Fruit fly (Drosophila melanogaster) whole organism, embryonic: ENCODE results near the gene NaPi-III.

ENCODE experiments used
- Awh ChIP-seq: fragments of 200-800 bp; sonication (Bioruptor generic); IDR thresholded peaks from 2 replicates; pipeline ENCODE4, ENCODE4 v1.3.6; 2022; ENCODE audit warnings: missing biosample characterization, missing genetic modification characterization
- Blimp-1 ChIP-seq: fragments of 200-800 bp; sonication (Bioruptor generic); optimal IDR thresholded peaks from 3 replicates; lab custom pipeline; 2018; ENCODE audit warnings: missing biosample characterization, missing genetic modification characterization, mild to moderate bottlenecking, moderate library complexity, missing genetic modification reagents
- Bteb2 ChIP-seq: fragments of 200-800 bp; sonication (Bioruptor generic); optimal IDR thresholded peaks from 2 replicates; lab custom pipeline; 2016; ENCODE audit warnings: missing biosample characterization, missing genetic modification characterization
- CG12236 ChIP-seq: fragments of 200-800 bp; sonication (Bioruptor generic); optimal IDR thresholded peaks from 2 replicates; lab custom pipeline; 2016; ENCODE audit warnings: missing biosample characterization, missing genetic modification characterization
- CG12659 ChIP-seq: fragments of 200-800 bp; sonication (Bioruptor generic); optimal IDR thresholded peaks from 3 replicates; lab custom pipeline; 2017; ENCODE audit warnings: mild to moderate bottlenecking, missing biosample characterization, missing genetic modification reagents, missing genetic modification characterization
- CG13424 ChIP-seq: fragments of 200-800 bp; sonication (Bioruptor generic); optimal IDR thresholded peaks from 2 replicates; lab custom pipeline; 2019; ENCODE audit warnings: missing biosample characterization, mild to moderate bottlenecking, missing genetic modification characterization, moderate library complexity
- CG13894 ChIP-seq: fragments of 200-800 bp; sonication (Bioruptor generic); optimal IDR thresholded peaks from 3 replicates; lab custom pipeline; 2018; ENCODE audit warnings: missing biosample characterization, mild to moderate bottlenecking, missing genetic modification characterization, moderate library complexity
- CG17385 ChIP-seq: fragments of 200-800 bp; sonication (Bioruptor generic); optimal IDR thresholded peaks from 3 replicates; lab custom pipeline; 2018; ENCODE audit warnings: missing biosample characterization, mild to moderate bottlenecking, missing genetic modification characterization
- CG17612 ChIP-seq: fragments of 200-800 bp; sonication (Bioruptor generic); IDR thresholded peaks from 2 replicates; pipeline ENCODE4 v1.3.6; 2022; ENCODE audit warnings: missing biosample characterization, missing genetic modification characterization
- CG4820 ChIP-seq: fragments of 200-800 bp; sonication (Bioruptor generic); optimal IDR thresholded peaks from 3 replicates; lab custom pipeline; 2016; ENCODE audit warnings: missing biosample characterization, missing genetic modification characterization
- CG8089 ChIP-seq: fragments of 200-800 bp; sonication (Bioruptor generic); optimal IDR thresholded peaks from 3 replicates; lab custom pipeline; 2016; ENCODE audit warnings: missing biosample characterization, missing genetic modification characterization
- CG8359 ChIP-seq: fragments of 200-800 bp; sonication (Bioruptor generic); optimal IDR thresholded peaks from 2 replicates; lab custom pipeline; 2017; ENCODE audit warnings: missing biosample characterization, mild to moderate bottlenecking, missing genetic modification characterization, borderline replicate concordance
- Drgx ChIP-seq: fragments of 200-800 bp; sonication (Bioruptor generic); IDR thresholded peaks from 2 replicates; pipeline ENCODE4 v1.3.6; 2022; ENCODE audit warnings: missing biosample characterization, missing genetic modification characterization
- Gug ChIP-seq: fragments of 200-800 bp; sonication (Bioruptor generic); IDR thresholded peaks from 4 replicates; pipeline ENCODE4 v1.3.6; 2022; ENCODE audit warnings: missing biosample characterization, missing genetic modification characterization
- H2.0 ChIP-seq: fragments of 200-800 bp; sonication (Bioruptor generic); IDR thresholded peaks from 2 replicates; pipeline ENCODE4 v1.3.6; 2022; ENCODE audit warnings: missing biosample characterization, missing genetic modification characterization
- Hey ChIP-seq: fragments of 200-800 bp; sonication (Bioruptor generic); optimal IDR thresholded peaks from 3 replicates; lab custom pipeline; 2018; ENCODE audit warnings: missing biosample characterization, mild to moderate bottlenecking, missing genetic modification characterization
- Hr78 ChIP-seq, 2 experiments: fragments of 200-800 bp in 1 of 2; fragments of >200 bp in 1 of 2; sonication (Bioruptor generic) in 1 of 2; optimal IDR thresholded peaks; 2 replicates each; lab custom pipeline; 2017 to 2019; ENCODE audit warnings: missing biosample characterization in 2 of 2, missing genetic modification characterization in 2 of 2, mild to moderate bottlenecking in 1 of 2, moderate library complexity in 1 of 2
- Kr ChIP-seq: fragments of 200-800 bp; sonication (Bioruptor generic); optimal IDR thresholded peaks from 2 replicates; lab custom pipeline; 2017; ENCODE audit warnings: missing biosample characterization, mild to moderate bottlenecking, missing genetic modification characterization
- MESR4 ChIP-seq: fragments of 200-800 bp; sonication (Bioruptor generic); optimal IDR thresholded peaks from 2 replicates; lab custom pipeline; 2018; ENCODE audit warnings: missing biosample characterization, mild to moderate bottlenecking, missing genetic modification characterization, moderate library complexity
- Optix ChIP-seq: fragments of 200-800 bp; sonication (Bioruptor generic); IDR thresholded peaks from 3 replicates; pipeline ENCODE4 v1.3.6; 2022; ENCODE audit warnings: missing biosample characterization, missing genetic modification characterization
- abd-A ChIP-seq: fragments of 200-800 bp; sonication (Bioruptor generic); optimal IDR thresholded peaks from 3 replicates; lab custom pipeline; 2019; ENCODE audit warnings: missing biosample characterization, mild to moderate bottlenecking, missing genetic modification characterization, moderate library complexity
- al ChIP-seq: fragments of 200-800 bp; sonication (Bioruptor generic); IDR thresholded peaks from 2 replicates; pipeline ENCODE4 v1.3.6; 2022; ENCODE audit warnings: missing biosample characterization, missing genetic modification characterization
- bbx ChIP-seq: fragments of 200-800 bp; sonication (Bioruptor generic); IDR thresholded peaks from 2 replicates; pipeline ENCODE4 v1.3.6; 2022; ENCODE audit warnings: missing biosample characterization, missing genetic modification characterization; ENCODE audit not compliant: partially characterized antibody
- bowl ChIP-seq: fragments of 200-800 bp; sonication (Bioruptor generic); IDR thresholded peaks from 2 replicates; pipeline ENCODE4 v1.3.6; 2022; ENCODE audit warnings: missing biosample characterization, missing genetic modification characterization
- bsh ChIP-seq, 2 experiments: fragments of 200-800 bp; sonication (Bioruptor generic); optimal IDR thresholded peaks; 2 replicates each; lab custom pipeline; 2017 to 2018; ENCODE audit warnings: mild to moderate bottlenecking in 2 of 2, missing biosample characterization in 2 of 2, missing genetic modification characterization in 2 of 2, moderate library complexity in 1 of 2
- caup ChIP-seq: fragments of 200-800 bp; sonication (Bioruptor generic); optimal IDR thresholded peaks from 3 replicates; lab custom pipeline; 2017; ENCODE audit warnings: missing biosample characterization, mild to moderate bottlenecking, missing genetic modification characterization, moderate library complexity; ENCODE audit not compliant: severe bottlenecking
- crol ChIP-seq: fragments of 200-800 bp; sonication (Bioruptor generic); IDR thresholded peaks from 2 replicates; pipeline ENCODE4 v1.3.6; 2022; ENCODE audit warnings: missing biosample characterization, missing genetic modification characterization
- danr ChIP-seq: fragments of 200-800 bp; sonication (Bioruptor generic); IDR thresholded peaks from 2 replicates; pipeline ENCODE4 v1.3.6; 2022; ENCODE audit warnings: missing biosample characterization, missing genetic modification characterization
- eve ChIP-seq, 2 experiments: fragments of >200 bp; optimal IDR thresholded peaks; 2 replicates each; lab custom pipeline; 2017; ENCODE audit warnings: missing biosample characterization in 2 of 2, missing genetic modification characterization in 2 of 2
- ewg ChIP-seq: fragments of 200-800 bp; sonication (Bioruptor generic); optimal IDR thresholded peaks from 3 replicates; lab custom pipeline; 2017; ENCODE audit warnings: mild to moderate bottlenecking, missing biosample characterization, missing genetic modification reagents, missing genetic modification characterization
- exex ChIP-seq: fragments of 200-800 bp; sonication (Bioruptor generic); optimal IDR thresholded peaks from 4 replicates; lab custom pipeline; 2018; ENCODE audit warnings: missing biosample characterization, mild to moderate bottlenecking, missing genetic modification characterization, moderate library complexity
- grn ChIP-seq: fragments of 200-800 bp; sonication (Bioruptor generic); optimal IDR thresholded peaks from 3 replicates; lab custom pipeline; 2017; ENCODE audit warnings: missing biosample characterization, missing genetic modification characterization
- gt ChIP-seq: fragments of 200-800 bp; sonication (Bioruptor generic); IDR thresholded peaks from 2 replicates; pipeline ENCODE4 v1.3.6; 2022; ENCODE audit warnings: missing biosample characterization, missing genetic modification characterization
- jigr1 ChIP-seq: fragments of 200-800 bp; sonication (Bioruptor generic); IDR thresholded peaks from 3 replicates; pipeline ENCODE4 v1.3.6; 2022; ENCODE audit warnings: missing biosample characterization, missing genetic modification characterization
- kni ChIP-seq: fragments of 200-800 bp; sonication (Bioruptor generic); optimal IDR thresholded peaks from 3 replicates; lab custom pipeline; 2017; ENCODE audit warnings: mild to moderate bottlenecking, missing biosample characterization, missing genetic modification reagents, missing genetic modification characterization
- oc ChIP-seq: fragments of 200-800 bp; sonication (Bioruptor generic); optimal IDR thresholded peaks from 2 replicates; lab custom pipeline; 2018; ENCODE audit warnings: missing biosample characterization, mild to moderate bottlenecking, missing genetic modification characterization, moderate library complexity
- odd ChIP-seq: fragments of 200-800 bp; sonication (Bioruptor generic); optimal IDR thresholded peaks from 2 replicates; lab custom pipeline; 2017; ENCODE audit warnings: missing biosample characterization, mild to moderate bottlenecking, missing genetic modification characterization
- pita ChIP-seq: fragments of 200-800 bp; sonication (Bioruptor generic); optimal IDR thresholded peaks from 2 replicates; lab custom pipeline; 2017; ENCODE audit warnings: missing biosample characterization, mild to moderate bottlenecking, missing genetic modification characterization
- pros ChIP-seq: fragments of 200-800 bp; sonication (Bioruptor generic); optimal IDR thresholded peaks from 3 replicates; lab custom pipeline; 2019; ENCODE audit warnings: missing biosample characterization, mild to moderate bottlenecking, missing genetic modification characterization, moderate library complexity
- sc ChIP-seq, 3 experiments: fragments of >200 bp in 2 of 3; fragments of 200-800 bp in 1 of 3; sonication (Bioruptor generic) in 1 of 3; optimal IDR thresholded peaks; 2 replicates in 2 of 3; 3 replicates in 1 of 3; lab custom pipeline; 2017; ENCODE audit warnings: mild to moderate bottlenecking in 1 of 3, missing biosample characterization in 1 of 3, missing genetic modification characterization in 1 of 3, missing genetic modification reagents in 1 of 3
- sd ChIP-seq: fragments of 200-800 bp; sonication (Bioruptor generic); optimal IDR thresholded peaks from 3 replicates; lab custom pipeline; 2018; ENCODE audit warnings: missing biosample characterization, mild to moderate bottlenecking, missing genetic modification characterization, moderate library complexity
- sima ChIP-seq: fragments of 200-800 bp; sonication (Bioruptor generic); optimal IDR thresholded peaks from 2 replicates; lab custom pipeline; 2016; ENCODE audit warnings: missing biosample characterization, missing genetic modification characterization
- slbo ChIP-seq: fragments of 200-800 bp; sonication (Bioruptor generic); IDR thresholded peaks from 2 replicates; pipeline ENCODE4 v1.3.6; 2022; ENCODE audit warnings: missing biosample characterization, missing genetic modification characterization
- tx ChIP-seq: fragments of 200-800 bp; sonication (Bioruptor generic); optimal IDR thresholded peaks from 2 replicates; lab custom pipeline; 2016; ENCODE audit warnings: missing biosample characterization, missing genetic modification characterization
- vvl ChIP-seq: fragments of 200-800 bp; sonication (Bioruptor generic); IDR thresholded peaks from 2 replicates; pipeline ENCODE4 v1.3.6; 2022; ENCODE audit warnings: missing biosample characterization, missing genetic modification characterization

NaPi-III gene

dm6 chr3L:11136349-11136748 is 13.2 kb downstream of the NaPi-III start:
- TF ChIP-seq eve (GFP tag; optimal IDR thresholded peaks at IDR 0.05; lab: Kevin White, UChicago): peak in 1 of 2 experiments; percentile 62
- no peak for TF ChIP-seq caup (GFP tag; lab: Kevin White, UChicago)
- TF ChIP-seq bsh (GFP tag; optimal IDR thresholded peaks at IDR 0.05; lab: Kevin White, UChicago): peak in 1 of 2 experiments; percentile 2

dm6 chr3L:11138862-11139261 is 15.7 kb downstream of the NaPi-III start:
- TF ChIP-seq CG13424 (tag; lab: Kevin White, UChicago): no peak
- TF ChIP-seq al (GFP tag; lab: Robert Waterston, UW): no peak
- TF ChIP-seq Drgx (GFP tag; lab: Robert Waterston, UW): 0 out of 2 replicates have a peak, but pooled peaks have one; percentile 17
- no peak for TF ChIP-seq odd
- peak; percentile 78 for TF ChIP-seq crol (GFP tag; lab: Robert Waterston, UW)
- TF ChIP-seq Awh (GFP tag; lab: Robert Waterston, UW): no peak
- 0 out of 2 replicates have a peak, but pooled peaks have one; percentile 17 for TF ChIP-seq bbx (GFP tag; lab: Robert Waterston, UW)
- TF ChIP-seq CG12236 (GFP tag; lab: Kevin White, UChicago): no peak
- no peak for TF ChIP-seq Kr (GFP tag; lab: Kevin White, UChicago)
- no peak for TF ChIP-seq ewg

dm6 chr3L:11145065-11145464 is 21.9 kb downstream of the NaPi-III start:
- TF ChIP-seq CG13894 (tag; lab: Kevin White, UChicago) (peak; percentile 85), gt (GFP tag; lab: Robert Waterston, UW) (no peak), MESR4 (no peak), slbo (GFP tag; lab: Robert Waterston, UW) (no peak), Hey (tag; lab: Kevin White, UChicago) (no peak), CG17385 (GFP tag; lab: Kevin White, UChicago) (no peak), danr (GFP tag; lab: Robert Waterston, UW) (no peak), bowl (GFP tag; lab: Robert Waterston, UW) (0 out of 2 replicates have a peak, but pooled peaks have one; percentile 10), CG8359 (GFP tag; lab: Kevin White, UChicago) (no peak), sd (tag; lab: Kevin White, UChicago) (peak; percentile 92), tx (GFP tag; lab: Kevin White, UChicago) (no peak), CG4820 (GFP tag; lab: Kevin White, UChicago) (no peak), sc (optimal IDR thresholded peaks at IDR 0.05; lab: Kevin White, UChicago) (no peak), sc (GFP tag; optimal IDR thresholded peaks at IDR 0.05; lab: Kevin White, UChicago) (no peak), H2.0 (GFP tag; lab: Robert Waterston, UW) (no peak), Gug (no peak), CG8089 (GFP tag; lab: Kevin White, UChicago) (no peak), jigr1 (GFP tag; lab: Robert Waterston, UW) (no peak), CG12659 (GFP tag; lab: Kevin White, UChicago) (no peak)
- TF ChIP-seq, all 482 proteins: peak for 3

- TF ChIP-seq Blimp-1 (GFP tag; lab: Kevin White, UChicago) (peak; percentile 99), sima (no peak), grn (GFP tag; lab: Kevin White, UChicago) (peak; percentile 82), sd (tag; lab: Kevin White, UChicago) (peak; percentile 88), exex (tag; lab: Kevin White, UChicago) (no peak), danr (GFP tag; lab: Robert Waterston, UW) (no peak), abd-A (tag; lab: Kevin White, UChicago) (peak; percentile 76), Optix (GFP tag; lab: Robert Waterston, UW) (no peak), CG8359 (GFP tag; lab: Kevin White, UChicago) (no peak), Bteb2 (GFP tag; lab: Kevin White, UChicago) (no peak), pros (GFP tag; lab: Kevin White, UChicago) (peak; percentile 96), Awh (GFP tag; lab: Robert Waterston, UW) (peak; percentile 54; the same call in 1 of the 2 replicates), oc (peak; percentile 69), kni (GFP tag; lab: Kevin White, UChicago) (peak; percentile 85), pita (GFP tag; lab: Kevin White, UChicago) (no peak), vvl (peak; percentile 75; the same call in 1 of the 2 replicates), CG17612 (GFP tag; lab: Robert Waterston, UW) (no peak), Hr78 (GFP tag; optimal IDR thresholded peaks at IDR 0.05; lab: Kevin White, UChicago) (peak in 1 of 2 experiments; percentile 14)
Observed at dm6 chr3L:11147675-11148074, 24.5 kb downstream of the NaPi-III start.
